Worm (Caenorhabditis elegans): Measurements from ENCODE around the gene srh-204.

ce11 chrV:4199185-4199584 lies 41.0 kb downstream of the srh-204 start, which contains the start of gene rpac-40:
- TF ChIP-seq zag-1 (tag; optimal IDR thresholded peaks at IDR 0.05) = no peak
- TF ChIP-seq fkh-10 (GFP tag; optimal IDR thresholded peaks at IDR 0.05) = no peak
- no peak for TF ChIP-seq nhr-67 (tag; optimal IDR thresholded peaks at IDR 0.05)
- no peak for TF ChIP-seq ama-1 (optimal IDR thresholded peaks at IDR 0.05)
- TF ChIP-seq nhr-237 (tag; optimal IDR thresholded peaks at IDR 0.05) = no peak
- no peak for TF ChIP-seq mml-1 (tag; optimal IDR thresholded peaks at IDR 0.05)
- no peak for TF ChIP-seq skn-1 (tag; optimal IDR thresholded peaks at IDR 0.05)

Data from whole organism, L3 larva.